Fruit fly (Drosophila melanogaster) whole organism, embryonic: Measurements from ENCODE around the gene Phb1.
A peak's percentile ranks its signal among the peaks of the same experiment; 100 is the strongest.

Experiments used
- CG10321 ChIP-seq: fragments of 200-800 bp; sonication (Bioruptor generic); IDR thresholded peaks from 2 replicates; pipeline ENCODE4 v1.3.6; 2022; ENCODE audit warnings: missing biosample characterization, missing genetic modification characterization
- CG11456 ChIP-seq: fragments of 200-800 bp; sonication (Bioruptor generic); IDR thresholded peaks from 3 replicates; pipeline ENCODE4 v1.3.6; 2022; ENCODE audit warnings: missing biosample characterization, missing genetic modification characterization
- CG3407 ChIP-seq: fragments of 200-800 bp; sonication (Bioruptor generic); optimal IDR thresholded peaks from 2 replicates; lab custom pipeline; 2018; ENCODE audit warnings: missing biosample characterization, mild to moderate bottlenecking, missing genetic modification characterization
- CG4360 ChIP-seq: fragments of 200-800 bp; sonication (Bioruptor generic); IDR thresholded peaks from 2 replicates; pipeline ENCODE4 v1.3.6; 2022; ENCODE audit warnings: missing biosample characterization, missing genetic modification characterization
- CG6689 ChIP-seq: fragments of 200-800 bp; sonication (Bioruptor generic); IDR thresholded peaks from 2 replicates; pipeline ENCODE4 v1.3.6; 2022; ENCODE audit warnings: missing biosample characterization, missing genetic modification characterization
- CG7745 ChIP-seq: fragments of 200-800 bp; sonication (Bioruptor generic); optimal IDR thresholded peaks from 2 replicates; lab custom pipeline; 2018; ENCODE audit warnings: missing biosample characterization, mild to moderate bottlenecking, missing genetic modification characterization, moderate library complexity
- CG8281 ChIP-seq: fragments of 200-800 bp; sonication (Bioruptor generic); optimal IDR thresholded peaks from 2 replicates; lab custom pipeline; 2018; ENCODE audit warnings: missing biosample characterization, mild to moderate bottlenecking, missing genetic modification characterization, moderate library complexity
- CG9727 ChIP-seq: fragments of 200-800 bp; sonication (Bioruptor generic); optimal IDR thresholded peaks from 3 replicates; lab custom pipeline; 2017; ENCODE audit warnings: missing biosample characterization, mild to moderate bottlenecking, missing genetic modification characterization
- CrebB ChIP-seq: fragments of 200-800 bp; sonication (Bioruptor generic); optimal IDR thresholded peaks from 3 replicates; lab custom pipeline; 2018; ENCODE audit warnings: missing biosample characterization, mild to moderate bottlenecking, missing genetic modification characterization
- D ChIP-seq, 2 experiments: fragments of 200-800 bp in 1 of 2; fragments of >200 bp in 1 of 2; sonication (Bioruptor generic) in 1 of 2; optimal IDR thresholded peaks; 2 replicates in 1 of 2; 3 replicates in 1 of 2; lab custom pipeline; 2017; ENCODE audit warnings: mild to moderate bottlenecking in 1 of 2, missing biosample characterization in 1 of 2, missing genetic modification characterization in 1 of 2, missing genetic modification reagents in 1 of 2
- D19A ChIP-seq: fragments of 200-800 bp; optimal IDR thresholded peaks from 3 replicates; lab custom pipeline; 2019; ENCODE audit warnings: missing biosample characterization, mild to moderate bottlenecking, missing genetic modification characterization, moderate library complexity
- D19B ChIP-seq: fragments of 200-800 bp; sonication (Bioruptor generic); optimal IDR thresholded peaks from 2 replicates; lab custom pipeline; 2017; ENCODE audit warnings: missing biosample characterization, mild to moderate bottlenecking, missing genetic modification characterization
- Ets65A ChIP-seq: fragments of 200-800 bp; sonication (Bioruptor generic); peaks from one replicate; lab custom pipeline; 2016; ENCODE audit warnings: missing biosample characterization, missing genetic modification characterization
- Fer2 ChIP-seq: fragments of 200-800 bp; sonication (Bioruptor generic); optimal IDR thresholded peaks from 2 replicates; lab custom pipeline; 2018; ENCODE audit warnings: missing biosample characterization, mild to moderate bottlenecking, missing genetic modification characterization, moderate library complexity
- HLH54F ChIP-seq: fragments of 200-800 bp; sonication (Bioruptor generic); optimal IDR thresholded peaks from 3 replicates; lab custom pipeline; 2016; ENCODE audit warnings: missing biosample characterization, missing genetic modification characterization
- HLHmδ ChIP-seq: fragments of 200-800 bp; sonication (Bioruptor generic); optimal IDR thresholded peaks from 2 replicates; lab custom pipeline; 2018; ENCODE audit warnings: missing biosample characterization, mild to moderate bottlenecking, missing genetic modification characterization, moderate library complexity
- Hr39 ChIP-seq: fragments of >200 bp; optimal IDR thresholded peaks from 2 replicates; lab custom pipeline; 2017
- MTF-1 ChIP-seq: fragments of 200-800 bp; sonication (Bioruptor generic); optimal IDR thresholded peaks from 2 replicates; lab custom pipeline; 2018; ENCODE audit warnings: missing biosample characterization, mild to moderate bottlenecking, missing genetic modification characterization, borderline replicate concordance
- Mes4 ChIP-seq: fragments of 200-800 bp; sonication (Bioruptor generic); optimal IDR thresholded peaks from 2 replicates; lab custom pipeline; 2016; ENCODE audit warnings: missing biosample characterization, missing genetic modification characterization
- NC2β ChIP-seq: fragments of 200-800 bp; sonication (Bioruptor generic); optimal IDR thresholded peaks from 2 replicates; lab custom pipeline; 2016; ENCODE audit warnings: missing biosample characterization, missing genetic modification characterization
- Oaz ChIP-seq: fragments of 200-800 bp; sonication (Bioruptor generic); IDR thresholded peaks from 2 replicates; pipeline ENCODE4 v1.3.6; 2022; ENCODE audit warnings: missing biosample characterization, missing genetic modification characterization
- Stat92E ChIP-seq, 3 experiments: fragments of >200 bp in 2 of 3; fragments of 200-800 bp in 1 of 3; sonication (Bioruptor generic) in 1 of 3; optimal IDR thresholded peaks; 2 replicates each; lab custom pipeline; 2017 to 2019; ENCODE audit warnings: missing biosample characterization in 3 of 3, missing genetic modification characterization in 3 of 3, mild to moderate bottlenecking in 1 of 3, moderate library complexity in 1 of 3
- bsh ChIP-seq, 2 experiments: fragments of 200-800 bp; sonication (Bioruptor generic); optimal IDR thresholded peaks; 2 replicates each; lab custom pipeline; 2017 to 2018; ENCODE audit warnings: mild to moderate bottlenecking in 2 of 2, missing biosample characterization in 2 of 2, missing genetic modification characterization in 2 of 2, moderate library complexity in 1 of 2
- cad ChIP-seq: fragments of >200 bp; optimal IDR thresholded peaks from 2 replicates; lab custom pipeline; 2017; ENCODE audit warnings: missing biosample characterization, missing genetic modification characterization
- cg ChIP-seq: fragments of 200-800 bp; sonication (Bioruptor generic); optimal IDR thresholded peaks from 3 replicates; lab custom pipeline; 2019; ENCODE audit warnings: missing biosample characterization, mild to moderate bottlenecking, missing genetic modification characterization, moderate library complexity
- chinmo ChIP-seq: fragments of 200-800 bp; sonication (Bioruptor generic); IDR thresholded peaks from 4 replicates; pipeline ENCODE4 v1.3.6; 2022; ENCODE audit warnings: missing biosample characterization, missing genetic modification characterization; ENCODE audit not compliant: partially characterized antibody
- da ChIP-seq: fragments of 200-800 bp; sonication (Bioruptor generic); optimal IDR thresholded peaks from 2 replicates; lab custom pipeline; 2016; ENCODE audit warnings: missing biosample characterization, missing genetic modification characterization
- emc ChIP-seq: fragments of 200-800 bp; sonication (Bioruptor generic); optimal IDR thresholded peaks from 2 replicates; lab custom pipeline; 2016; ENCODE audit warnings: missing biosample characterization, missing genetic modification characterization
- fd96Cb ChIP-seq: fragments of 200-800 bp; sonication (Bioruptor generic); optimal IDR thresholded peaks from 2 replicates; lab custom pipeline; 2018; ENCODE audit warnings: missing biosample characterization, mild to moderate bottlenecking, missing genetic modification characterization, moderate library complexity
- ftz-f1 ChIP-seq: fragments of 200-800 bp; sonication (Bioruptor generic); optimal IDR thresholded peaks from 2 replicates; lab custom pipeline; 2016; ENCODE audit warnings: missing biosample characterization, missing genetic modification characterization
- gfzf ChIP-seq: fragments of 200-800 bp; sonication (Bioruptor generic); optimal IDR thresholded peaks from 2 replicates; lab custom pipeline; 2016; ENCODE audit warnings: missing biosample characterization, mild to moderate bottlenecking, missing genetic modification characterization, moderate library complexity
- grau ChIP-seq: fragments of 200-800 bp; optimal IDR thresholded peaks from 3 replicates; lab custom pipeline; 2019; ENCODE audit warnings: missing biosample characterization, mild to moderate bottlenecking, missing genetic modification characterization, moderate library complexity
- hb ChIP-seq: fragments of 200-800 bp; sonication (Bioruptor generic); IDR thresholded peaks from 3 replicates; pipeline ENCODE4 v1.3.6; 2022; ENCODE audit warnings: missing biosample characterization, missing genetic modification characterization; ENCODE audit not compliant: partially characterized antibody
- insv ChIP-seq, 2 experiments: fragments of 200-800 bp; sonication (Bioruptor generic); optimal IDR thresholded peaks; 3 replicates each; lab custom pipeline; 2016 to 2018; ENCODE audit warnings: missing biosample characterization in 2 of 2, missing genetic modification characterization in 2 of 2
- jing ChIP-seq: fragments of 200-800 bp; sonication (Bioruptor generic); optimal IDR thresholded peaks from 2 replicates; lab custom pipeline; 2018; ENCODE audit warnings: missing biosample characterization, mild to moderate bottlenecking, missing genetic modification characterization
- jumu ChIP-seq: fragments of 200-800 bp; sonication (Bioruptor generic); optimal IDR thresholded peaks from 3 replicates; lab custom pipeline; 2016; ENCODE audit warnings: missing biosample characterization, missing genetic modification characterization
- maf-S ChIP-seq: fragments of 200-800 bp; sonication (Bioruptor generic); optimal IDR thresholded peaks from 2 replicates; lab custom pipeline; 2016; ENCODE audit warnings: missing biosample characterization, missing genetic modification characterization
- mirr ChIP-seq: fragments of 200-800 bp; sonication (Bioruptor generic); optimal IDR thresholded peaks from 3 replicates; lab custom pipeline; 2018; ENCODE audit warnings: missing biosample characterization, mild to moderate bottlenecking, missing genetic modification characterization
- nom ChIP-seq: fragments of 200-800 bp; sonication (Bioruptor generic); optimal IDR thresholded peaks from 2 replicates; lab custom pipeline; 2017; ENCODE audit warnings: missing biosample characterization, missing genetic modification characterization, mild to moderate bottlenecking, moderate library complexity, missing genetic modification reagents
- onecut ChIP-seq: fragments of 200-800 bp; sonication (Bioruptor generic); IDR thresholded peaks from 2 replicates; pipeline ENCODE4 v1.3.6; 2022; ENCODE audit warnings: missing biosample characterization, missing genetic modification characterization
- pfk ChIP-seq: fragments of 200-800 bp; sonication (Bioruptor generic); optimal IDR thresholded peaks from 2 replicates; lab custom pipeline; 2018; ENCODE audit warnings: missing biosample characterization, mild to moderate bottlenecking, missing genetic modification characterization, moderate library complexity
- sens ChIP-seq: fragments of 200-800 bp; sonication (Bioruptor generic); peaks from one replicate; lab custom pipeline; 2016; ENCODE audit warnings: missing biosample characterization, missing genetic modification characterization
- seq ChIP-seq: fragments of 200-800 bp; sonication (Bioruptor generic); IDR thresholded peaks from 2 replicates; pipeline ENCODE4 v1.3.6; 2022; ENCODE audit warnings: missing biosample characterization, missing genetic modification characterization
- sisA ChIP-seq: fragments of 200-800 bp; sonication (Bioruptor generic); IDR thresholded peaks from 2 replicates; pipeline ENCODE4 v1.3.6; 2022; ENCODE audit warnings: missing biosample characterization, missing genetic modification characterization
- tin ChIP-seq: fragments of 200-800 bp; sonication (Bioruptor generic); optimal IDR thresholded peaks from 3 replicates; lab custom pipeline; 2016; ENCODE audit warnings: missing biosample characterization, missing genetic modification characterization
- tll ChIP-seq, 2 experiments: fragments of 200-800 bp in 1 of 2; fragments of >200 bp in 1 of 2; sonication (Bioruptor generic) in 1 of 2; optimal IDR thresholded peaks; 2 replicates each; lab custom pipeline; 2017 to 2019; ENCODE audit warnings: missing biosample characterization in 2 of 2, missing genetic modification characterization in 2 of 2, mild to moderate bottlenecking in 1 of 2, moderate library complexity in 1 of 2
- twi ChIP-seq: fragments of 200-800 bp; optimal IDR thresholded peaks from 2 replicates; lab custom pipeline; 2019; ENCODE audit warnings: missing biosample characterization, mild to moderate bottlenecking, missing genetic modification characterization, moderate library complexity
- zen ChIP-seq: fragments of 200-800 bp; sonication (Bioruptor generic); optimal IDR thresholded peaks from 3 replicates; lab custom pipeline; 2018; ENCODE audit warnings: missing biosample characterization, mild to moderate bottlenecking, missing genetic modification characterization, moderate library complexity
- zfh1 ChIP-seq: fragments of 200-800 bp; sonication (Bioruptor generic); IDR thresholded peaks from 3 replicates; pipeline ENCODE4 v1.3.6; 2022; ENCODE audit warnings: missing biosample characterization, missing genetic modification characterization

Phb1 gene

DNA sequence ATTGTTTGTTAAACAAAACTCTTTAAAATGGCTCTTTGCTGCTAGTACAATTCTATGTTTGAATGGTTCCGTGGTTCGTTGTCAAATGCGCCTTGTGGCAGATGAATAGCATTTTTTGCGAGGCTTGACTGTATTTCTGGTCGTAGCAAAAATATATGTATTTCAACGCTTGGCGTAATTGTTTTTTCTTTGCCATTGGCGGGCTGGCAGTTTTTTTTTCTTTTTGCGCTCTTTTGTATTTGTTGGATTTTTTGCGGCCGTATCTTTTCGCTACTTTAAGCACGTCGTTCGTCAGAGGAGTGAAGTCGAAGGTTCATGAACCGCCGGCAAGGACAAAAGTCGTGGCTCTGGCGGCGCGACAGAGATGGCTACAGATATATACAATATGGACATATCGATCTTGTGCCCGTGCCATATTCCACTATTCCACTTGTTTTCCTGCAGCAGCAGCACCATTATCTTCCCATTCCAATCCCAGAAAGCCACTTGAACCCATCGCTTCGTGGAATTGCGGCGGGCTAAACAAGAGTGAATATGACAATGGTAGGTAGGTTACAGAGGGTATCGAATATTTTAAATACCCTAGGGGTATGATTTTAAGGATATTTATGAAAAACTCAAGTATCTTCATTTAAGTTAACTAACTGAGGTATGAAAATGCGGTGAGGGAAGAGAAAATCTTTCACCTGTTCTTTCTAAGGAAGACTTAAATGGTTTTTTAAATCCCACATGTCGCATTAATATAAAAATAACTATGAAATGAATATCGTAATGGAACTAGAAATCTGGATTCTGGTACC, 32.5 kb upstream of the Phb1 start:
- TF ChIP-seq nom (GFP tag; lab: Kevin White, UChicago) = peak; percentile 99
- TF ChIP-seq mirr = no peak
- peak; percentile 28 for TF ChIP-seq zen (tag; lab: Kevin White, UChicago)
- TF ChIP-seq Fer2 (tag; lab: Kevin White, UChicago) = no peak
- TF ChIP-seq pfk (GFP tag; lab: Kevin White, UChicago) = peak; percentile 92
- no peak for TF ChIP-seq jumu (GFP tag; lab: Kevin White, UChicago)
- peak; percentile 29 for TF ChIP-seq D19B (GFP tag; lab: Kevin White, UChicago)
- TF ChIP-seq CG3407 = no peak
- TF ChIP-seq cad (GFP tag; lab: Kevin White, UChicago) = no peak
- TF ChIP-seq sens (GFP tag; lab: Kevin White, UChicago) = peak; percentile 56
- TF ChIP-seq CG9727 (GFP tag; lab: Kevin White, UChicago) = peak; percentile 32
- peak; percentile 70 for TF ChIP-seq grau
- TF ChIP-seq twi (tag; lab: Kevin White, UChicago) = peak; percentile 25
- no peak for TF ChIP-seq maf-S (GFP tag; lab: Kevin White, UChicago)
- TF ChIP-seq fd96Cb (tag; lab: Kevin White, UChicago) = no peak
- peak in 1 of 2 experiments; percentile 31 for TF ChIP-seq tll (GFP tag; optimal IDR thresholded peaks at IDR 0.05; lab: Kevin White, UChicago)
- peak; percentile 49; the same call in 1 of the 2 replicates for TF ChIP-seq onecut (GFP tag; lab: Robert Waterston, UW)
- no peak for TF ChIP-seq cg (GFP tag; lab: Kevin White, UChicago)
- TF ChIP-seq CG7745 = no peak
- TF ChIP-seq D19A (tag; lab: Kevin White, UChicago) = peak; percentile 49
- no peak for TF ChIP-seq chinmo
- no peak for TF ChIP-seq jing (GFP tag; lab: Kevin White, UChicago)
- TF ChIP-seq seq (GFP tag; lab: Robert Waterston, UW) = no peak
- peak; percentile 33 for TF ChIP-seq Ets65A (GFP tag; lab: Kevin White, UChicago)
- 0 out of 2 replicates have a peak, but pooled peaks have one; percentile 9 for TF ChIP-seq CG4360
- TF ChIP-seq CG10321 (GFP tag; lab: Robert Waterston, UW) = 0 out of 2 replicates have a peak, but pooled peaks have one; percentile 15
- TF ChIP-seq Stat92E (GFP tag; optimal IDR thresholded peaks at IDR 0.05; lab: Kevin White, UChicago) = peak in 1 of 3 experiments; percentile 93
- TF ChIP-seq D (optimal IDR thresholded peaks at IDR 0.05; lab: Kevin White, UChicago) = peak; percentile 16
- no peak for TF ChIP-seq D (GFP tag; optimal IDR thresholded peaks at IDR 0.05; lab: Kevin White, UChicago)
- no peak for TF ChIP-seq Hr39
- no peak for TF ChIP-seq sisA (GFP tag; lab: Robert Waterston, UW)
- TF ChIP-seq gfzf (GFP tag; lab: Kevin White, UChicago) = no peak
- TF ChIP-seq bsh (GFP tag; optimal IDR thresholded peaks at IDR 0.05; lab: Kevin White, UChicago) = peak in 1 of 2 experiments; percentile 77
- no peak for TF ChIP-seq CrebB
- no peak for TF ChIP-seq HLHmδ (GFP tag; lab: Kevin White, UChicago)

DNA sequence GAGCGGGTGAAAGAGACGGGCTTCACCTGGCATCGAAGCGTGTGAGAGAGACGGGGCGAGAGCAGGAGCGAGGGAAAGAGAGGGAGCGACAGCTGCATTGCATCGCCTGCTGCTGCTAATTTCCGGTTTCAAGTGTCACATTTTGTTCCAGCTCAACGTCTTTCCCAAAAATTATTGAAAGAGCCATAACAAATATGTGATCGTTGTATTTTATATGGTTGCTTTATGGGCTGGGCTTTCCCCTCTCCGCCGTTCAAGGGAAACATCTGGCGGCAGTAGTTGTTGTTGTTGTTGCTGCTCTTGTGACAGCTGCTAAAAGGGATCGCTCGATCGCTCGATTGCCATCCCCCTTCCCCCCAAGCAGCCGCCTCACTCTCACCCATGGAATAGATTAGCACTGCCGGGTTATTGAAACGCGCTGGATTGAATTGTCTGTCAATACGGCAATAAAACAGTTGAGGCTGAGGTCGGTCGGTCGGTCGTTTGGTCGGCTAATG, 31.3 kb upstream of the Phb1 start:
- no peak for TF ChIP-seq CG11456 (GFP tag; lab: Robert Waterston, UW)
- peak; percentile 29 for TF ChIP-seq ftz-f1
- peak; percentile 18; the same call in 1 of the 3 replicates for TF ChIP-seq zfh1 (GFP tag; lab: Robert Waterston, UW)
- no peak for TF ChIP-seq tin (GFP tag; lab: Kevin White, UChicago)
- peak in 1 of 2 experiments; percentile 37 for TF ChIP-seq insv (GFP tag; optimal IDR thresholded peaks at IDR 0.05; lab: Kevin White, UChicago)
- no peak for TF ChIP-seq MTF-1 (GFP tag; lab: Kevin White, UChicago)
- TF ChIP-seq Mes4 = no peak
- TF ChIP-seq hb (GFP tag; lab: Robert Waterston, UW) = no peak
- no peak for TF ChIP-seq Oaz (GFP tag; lab: Robert Waterston, UW)
- peak; percentile 99 for TF ChIP-seq CG4360
- no peak for TF ChIP-seq NC2β (GFP tag; lab: Kevin White, UChicago)
- TF ChIP-seq CG6689 (GFP tag; lab: Robert Waterston, UW) = no peak
- no peak for TF ChIP-seq HLH54F
- TF ChIP-seq da (GFP tag; lab: Kevin White, UChicago) = peak; percentile 96
- peak; percentile 3 for TF ChIP-seq emc (GFP tag; lab: Kevin White, UChicago)
- TF ChIP-seq CG8281 = peak; percentile 99
